Worm (Caenorhabditis elegans) whole organism, L4 larva: ENCODE data around the gene srbc-16.

Experiments used
- D1046.2 ChIP-seq: fragments of 200-800 bp; sonication (Bioruptor generic); IDR thresholded peaks from 2 replicates; pipeline ENCODE4 v1.3.6; 2022; ENCODE audit warnings: missing genetic modification characterization, missing compliant biosample characterization
- F44E2.7 ChIP-seq: fragments of 200-800 bp; sonication (Bioruptor generic); IDR thresholded peaks from 2 replicates; pipeline ENCODE4 v2.1.2; 2022; ENCODE audit warnings: missing genetic modification characterization, missing compliant biosample characterization
- F49E8.2 ChIP-seq: sonication (generic microtip); optimal IDR thresholded peaks from 2 replicates; lab custom pipeline; 2016; ENCODE audit warnings: missing compliant biosample characterization, mild to moderate bottlenecking, missing genetic modification characterization, borderline replicate concordance
- Y105C5A.15 ChIP-seq: fragments of 200-800 bp; sonication (Bioruptor generic); IDR thresholded peaks from 2 replicates; pipeline ENCODE4 v1.3.6; 2022; ENCODE audit warnings: missing genetic modification characterization, missing compliant biosample characterization
- Y48G9A.11 ChIP-seq: fragments of 200-800 bp; sonication (Bioruptor generic); IDR thresholded peaks from 2 replicates; pipeline ENCODE4 v1.3.6; 2022; ENCODE audit warnings: missing genetic modification reagents, missing genetic modification characterization, missing compliant biosample characterization
- Y75B8A.6 ChIP-seq: fragments of 200-800 bp; sonication (Bioruptor generic); IDR thresholded peaks from 2 replicates; pipeline ENCODE4 v1.3.6; 2022; ENCODE audit warnings: missing genetic modification reagents, missing genetic modification characterization, missing compliant biosample characterization
- ZK337.2 ChIP-seq: fragments of 200-800 bp; sonication (Bioruptor generic); IDR thresholded peaks from 2 replicates; pipeline ENCODE4 v1.3.6; 2022; ENCODE audit warnings: missing genetic modification reagents, missing genetic modification characterization, missing compliant biosample characterization
- ZK546.5 ChIP-seq, 2 experiments: sonication (generic microtip); optimal IDR thresholded peaks; 2 replicates each; lab custom pipeline; 2017; ENCODE audit warnings: missing biosample characterization in 2 of 2, missing genetic modification characterization in 2 of 2
- ceh-32 ChIP-seq: sonication (generic microtip); optimal IDR thresholded peaks from 2 replicates; lab custom pipeline; 2016; ENCODE audit warnings: mild to moderate bottlenecking, missing genetic modification characterization, missing compliant biosample characterization; ENCODE audit not compliant: poor library complexity
- ceh-44 ChIP-seq: fragments of 200-800 bp; sonication (Bioruptor generic); IDR thresholded peaks from 2 replicates; pipeline ENCODE4 v1.3.6; 2022; ENCODE audit warnings: missing genetic modification reagents, missing genetic modification characterization, missing compliant biosample characterization
- ceh-62 ChIP-seq: sonication (generic microtip); optimal IDR thresholded peaks from 2 replicates; lab custom pipeline; 2017; ENCODE audit warnings: missing biosample characterization, missing genetic modification characterization
- ceh-82 ChIP-seq: sonication (generic microtip); optimal IDR thresholded peaks from 2 replicates; lab custom pipeline; 2017; ENCODE audit warnings: missing biosample characterization, missing genetic modification characterization
- cey-2 ChIP-seq: sonication (generic microtip); optimal IDR thresholded peaks from 3 replicates; lab custom pipeline; 2017; ENCODE audit warnings: missing genetic modification characterization, mild to moderate bottlenecking, missing compliant biosample characterization, antibody characterized with exemption, borderline replicate concordance; ENCODE audit not compliant: insufficient read depth
- daf-8 ChIP-seq: fragments of 200-800 bp; sonication (Bioruptor generic); IDR thresholded peaks from 2 replicates; pipeline ENCODE4 v1.3.6; 2022; ENCODE audit warnings: missing genetic modification characterization, missing compliant biosample characterization
- dmd-8 ChIP-seq: fragments of 200-800 bp; sonication (Bioruptor generic); IDR thresholded peaks from 2 replicates; pipeline ENCODE4 v1.3.6; 2022; ENCODE audit warnings: missing genetic modification characterization, missing compliant biosample characterization
- dmd-9 ChIP-seq: fragments of 200-800 bp; sonication (Bioruptor generic); IDR thresholded peaks from 2 replicates; pipeline ENCODE4 v1.3.6; 2022; ENCODE audit warnings: missing genetic modification reagents, missing genetic modification characterization, missing compliant biosample characterization
- dpl-1 ChIP-seq: fragments of 150-350 bp; optimal IDR thresholded peaks from 2 replicates; lab custom pipeline; 2014; ENCODE audit warnings: missing biosample characterization, missing genetic modification reagents, missing genetic modification characterization
- duxl-1 ChIP-seq: sonication (generic microtip); optimal IDR thresholded peaks from 2 replicates; lab custom pipeline; 2016; ENCODE audit warnings: mild to moderate bottlenecking, missing genetic modification characterization, moderate library complexity, missing compliant biosample characterization; ENCODE audit not compliant: poor library complexity
- fkh-10 ChIP-seq: fragments of 150-350 bp; optimal IDR thresholded peaks from 2 replicates; lab custom pipeline; 2014; ENCODE audit warnings: missing biosample characterization, missing genetic modification reagents, missing genetic modification characterization
- fos-1 ChIP-seq: fragments of 150-350 bp; optimal IDR thresholded peaks from 2 replicates; lab custom pipeline; 2014; ENCODE audit warnings: missing biosample characterization, missing genetic modification characterization
- gei-8 ChIP-seq: fragments of 200-800 bp; sonication (Bioruptor generic); optimal IDR thresholded peaks from 2 replicates; lab custom pipeline; 2018; ENCODE audit warnings: mild to moderate bottlenecking, missing genetic modification characterization, missing compliant biosample characterization
- hlh-11 ChIP-seq: fragments of 200-800 bp; sonication (Bioruptor generic); optimal IDR thresholded peaks from 2 replicates; lab custom pipeline; 2018; ENCODE audit warnings: mild to moderate bottlenecking, missing genetic modification characterization, missing compliant biosample characterization
- lim-7 ChIP-seq: fragments of 200-800 bp; sonication (Bioruptor generic); IDR thresholded peaks from 2 replicates; pipeline ENCODE4 v1.3.6; 2022; ENCODE audit warnings: missing genetic modification characterization, missing compliant biosample characterization
- lin-29 ChIP-seq: fragments of 200-800 bp; sonication (Bioruptor generic); IDR thresholded peaks from 2 replicates; pipeline ENCODE4 v1.3.6; 2022; ENCODE audit warnings: missing genetic modification reagents, missing genetic modification characterization, missing compliant biosample characterization
- madf-9 ChIP-seq: fragments of 200-800 bp; sonication (Bioruptor generic); conservative IDR thresholded peaks from 2 replicates; pipeline ENCODE4 v1.3.6; 2022; ENCODE audit warnings: missing genetic modification reagents, missing genetic modification characterization, missing compliant biosample characterization
- mdl-1 ChIP-seq, 2 experiments: fragments of 150-350 bp in 1 of 2; sonication (generic microtip) in 1 of 2; optimal IDR thresholded peaks; 2 replicates each; lab custom pipeline; 2014 to 2017; ENCODE audit warnings: missing biosample characterization in 2 of 2, missing genetic modification characterization in 2 of 2
- mep-1 ChIP-seq: fragments of 150-350 bp; sonication (generic microtip); optimal IDR thresholded peaks from 3 replicates; lab custom pipeline; 2014; ENCODE audit warnings: missing biosample characterization, missing genetic modification characterization
- mes-2 ChIP-seq: sonication (generic microtip); optimal IDR thresholded peaks from 2 replicates; lab custom pipeline; 2016; ENCODE audit warnings: missing genotype, mild to moderate bottlenecking, missing genetic modification characterization, missing compliant biosample characterization; ENCODE audit not compliant: poor library complexity, severe bottlenecking
- mxl-2 ChIP-seq: fragments of 200-800 bp; sonication (Bioruptor generic); conservative IDR thresholded peaks from 2 replicates; pipeline ENCODE4 v1.3.6; 2022; ENCODE audit warnings: missing genetic modification reagents, missing genetic modification characterization, missing compliant biosample characterization
- nhr-237 ChIP-seq: sonication (generic microtip); optimal IDR thresholded peaks from 2 replicates; lab custom pipeline; 2017; ENCODE audit warnings: missing biosample characterization, missing genetic modification characterization
- nhr-28 ChIP-seq: fragments of 150-350 bp; optimal IDR thresholded peaks from 2 replicates; lab custom pipeline; 2014; ENCODE audit warnings: missing biosample characterization, missing genetic modification characterization
- nhr-6 ChIP-seq: fragments of 150-350 bp; optimal IDR thresholded peaks from 2 replicates; lab custom pipeline; 2014; ENCODE audit warnings: missing biosample characterization, missing genetic modification characterization
- nhr-76 ChIP-seq: fragments of 150-350 bp; optimal IDR thresholded peaks from 2 replicates; lab custom pipeline; 2014; ENCODE audit warnings: missing biosample characterization, missing genetic modification characterization
- php-3 ChIP-seq: fragments of 200-800 bp; sonication (Bioruptor generic); IDR thresholded peaks from 2 replicates; pipeline ENCODE4 v1.3.6; 2022; ENCODE audit warnings: missing genetic modification reagents, missing genetic modification characterization, missing compliant biosample characterization
- vab-7 ChIP-seq: fragments of 200-800 bp; sonication (Bioruptor generic); IDR thresholded peaks from 2 replicates; pipeline ENCODE4 v1.3.6; 2022; ENCODE audit warnings: missing genetic modification reagents, missing genetic modification characterization, missing compliant biosample characterization
- zag-1 ChIP-seq: fragments of 150-350 bp; optimal IDR thresholded peaks from 2 replicates; lab custom pipeline; 2014; ENCODE audit warnings: missing biosample characterization, missing genetic modification characterization
- zip-2 ChIP-seq: fragments of 150-350 bp; optimal IDR thresholded peaks from 2 replicates; lab custom pipeline; 2014; ENCODE audit warnings: missing biosample characterization, missing genetic modification characterization
- ztf-7 ChIP-seq: fragments of 150-350 bp; optimal IDR thresholded peaks from 2 replicates; lab custom pipeline; 2014; ENCODE audit warnings: missing biosample characterization, missing genetic modification characterization

Gene srbc-16

DNA sequence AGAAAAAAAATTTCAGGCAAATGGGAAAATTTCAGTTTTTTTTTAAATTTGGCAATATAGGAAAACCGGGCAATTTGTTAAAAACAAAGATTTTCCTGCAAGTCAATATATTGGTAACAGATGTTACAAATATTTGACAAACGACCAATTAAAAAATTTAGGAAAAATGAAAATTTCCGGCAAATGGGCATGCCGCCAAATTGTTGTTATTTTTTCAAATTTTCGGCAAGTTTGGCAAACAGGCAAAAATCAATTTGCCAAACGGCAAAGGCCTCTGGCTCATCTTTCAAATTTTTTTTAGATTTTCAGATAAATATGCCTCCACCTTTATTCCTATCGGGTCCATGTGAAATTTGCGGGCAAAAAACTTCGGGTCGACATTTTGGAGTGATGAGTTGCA, 39.9 kb downstream of the srbc-16 start, which contains the start of gene nhr-128:
TSS of gene nhr-128 (plus strand) at position 301 of the 400 bp plus-strand sequence.
- no peak for TF ChIP-seq Y105C5A.15 (GFP tag; lab: Robert Waterston, UW)
- no peak for TF ChIP-seq Y75B8A.6 (GFP tag; lab: Robert Waterston, UW)
- TF ChIP-seq dmd-8 (GFP tag; lab: Robert Waterston, UW), result no peak
- TF ChIP-seq hlh-11, result no peak
- TF ChIP-seq fos-1, result no peak
- TF ChIP-seq ztf-7 (tag; lab: Kevin White, UChicago), result no peak
- no peak for TF ChIP-seq vab-7 (GFP tag; lab: Robert Waterston, UW)
- no peak for TF ChIP-seq gei-8 (GFP tag; lab: Kevin White, UChicago)
- no peak for TF ChIP-seq lin-29 (GFP tag; lab: Robert Waterston, UW)
- no peak for TF ChIP-seq dpl-1 (GFP tag; lab: Kevin White, UChicago)
- TF ChIP-seq zip-2 (tag; lab: Kevin White, UChicago), result no peak
- TF ChIP-seq mes-2 (tag; lab: Kevin White, UChicago), result no peak
- TF ChIP-seq nhr-6 (tag; lab: Kevin White, UChicago), result no peak
- no peak for TF ChIP-seq mdl-1 (tag; optimal IDR thresholded peaks at IDR 0.05; lab: Kevin White, UChicago)

DNA sequence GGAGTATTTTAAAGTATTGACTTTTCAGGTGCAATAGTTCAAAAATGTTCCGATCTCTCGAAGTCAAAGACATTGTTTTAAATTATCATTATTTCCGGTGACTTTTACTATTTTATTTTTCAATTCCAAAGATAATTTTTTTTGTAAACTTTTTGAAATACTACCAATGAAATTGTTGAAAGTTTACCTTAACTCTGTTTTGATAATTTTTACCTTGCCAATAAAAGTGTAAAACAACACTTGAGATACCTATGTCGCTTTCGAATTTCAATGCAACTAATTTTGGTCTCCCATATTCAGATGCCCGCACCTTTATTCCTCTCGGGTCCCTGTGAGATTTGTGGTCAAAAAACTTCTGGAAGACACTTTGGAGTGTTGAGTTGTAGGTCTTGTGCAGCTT, 43.3 kb downstream of the srbc-16 start, which contains the start of gene nhr-103:
TSS of gene nhr-103 (plus strand) at position 301 of the 400 bp plus-strand sequence.
- TF ChIP-seq duxl-1 (tag; lab: Kevin White, UChicago) (no peak), nhr-6 (tag; lab: Kevin White, UChicago) (no peak), fkh-10 (GFP tag; lab: Kevin White, UChicago) (no peak), ceh-32 (no peak), nhr-28 (tag; lab: Kevin White, UChicago) (no peak), madf-9 (GFP tag; lab: Robert Waterston, UW) (no peak), php-3 (GFP tag; lab: Robert Waterston, UW) (no peak), zag-1 (tag; lab: Kevin White, UChicago) (no peak), mxl-2 (GFP tag; lab: Robert Waterston, UW) (no peak), lin-29 (GFP tag; lab: Robert Waterston, UW) (no peak), F49E8.2 (tag; lab: Kevin White, UChicago) (no peak), lim-7 (no peak), ZK337.2 (GFP tag; lab: Robert Waterston, UW) (no peak), cey-2 (no peak), nhr-76 (tag; lab: Kevin White, UChicago) (no peak), ZK546.5 (tag; optimal IDR thresholded peaks at IDR 0.05; lab: Kevin White, UChicago) (no peak), mep-1 (tag; lab: Kevin White, UChicago) (no peak)
- TF ChIP-seq, all 104 proteins: peak for 0

- TF ChIP-seq D1046.2 (GFP tag; lab: Robert Waterston, UW) (no peak), ceh-62 (tag; lab: Kevin White, UChicago) (no peak), ceh-44 (no peak), lin-29 (GFP tag; lab: Robert Waterston, UW) (no peak), mxl-2 (GFP tag; lab: Robert Waterston, UW) (no peak), ceh-82 (tag; lab: Kevin White, UChicago) (no peak), dmd-9 (no peak), fkh-10 (GFP tag; lab: Kevin White, UChicago) (no peak), daf-8 (GFP tag; lab: Robert Waterston, UW) (no peak), Y48G9A.11 (GFP tag; lab: Robert Waterston, UW) (no peak)
These were observed 45.1 kb downstream of the srbc-16 start, which contains the start of gene nhr-18 for ce11 chrV:2226903-2227302. TSS of gene nhr-18 (plus strand) at chrV:2227203.

DNA sequence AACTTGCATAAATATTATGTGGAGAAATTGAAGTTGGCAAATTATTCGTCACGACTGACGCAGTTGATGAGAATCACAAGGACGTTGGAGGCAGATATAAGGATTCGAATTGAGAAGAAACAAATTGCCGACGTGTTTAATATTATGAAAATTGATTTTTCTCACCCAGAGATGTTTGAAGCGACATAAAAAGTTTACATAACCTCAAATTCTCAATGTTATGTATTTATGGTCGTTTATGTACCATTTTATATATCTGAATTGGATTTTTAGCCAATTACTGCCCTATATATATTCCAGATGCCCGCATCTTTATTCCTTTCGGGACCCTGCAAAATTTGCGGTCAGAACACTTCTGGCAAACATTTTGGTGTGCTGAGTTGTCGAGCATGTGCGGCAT, 46.9 kb downstream of the srbc-16 start, which contains the start of gene nhr-126:
TSS of gene nhr-126 (plus strand) at position 301 of the 400 bp plus-strand sequence.
- TF ChIP-seq mep-1 (tag; lab: Kevin White, UChicago) (no peak), nhr-237 (tag; lab: Kevin White, UChicago) (no peak), Y105C5A.15 (GFP tag; lab: Robert Waterston, UW) (no peak), F44E2.7 (GFP tag; lab: Robert Waterston, UW) (no peak)
